Worm (Caenorhabditis elegans): ENCODE measurements around the gene F52G3.8.

- TF ChIP-seq flt-1 (GFP tag; IDR thresholded peaks at IDR 0.05) (no peak), tab-1 (GFP tag; IDR thresholded peaks at IDR 0.05) (no peak)
These were observed 35.6 kb upstream of the F52G3.8 start for ce11 chrX:16988367-16988766.

All from whole organism, midembryonic.